Fruit fly (Drosophila melanogaster): ENCODE results near the gene Drak.

dm6 chrX:11512868-11513267 lies 19.9 kb downstream of the Drak start:
- TF ChIP-seq CG17806 (tag; optimal IDR thresholded peaks at IDR 0.05) (no peak), CG13204 (GFP tag; optimal IDR thresholded peaks at IDR 0.05) (no peak), CG12605 (GFP tag; IDR thresholded peaks at IDR 0.05) (no peak), CG4496 (GFP tag; IDR thresholded peaks at IDR 0.05) (no peak)
